Fruit fly (Drosophila melanogaster): Measurements from ENCODE around the gene vir-1.

DNA sequence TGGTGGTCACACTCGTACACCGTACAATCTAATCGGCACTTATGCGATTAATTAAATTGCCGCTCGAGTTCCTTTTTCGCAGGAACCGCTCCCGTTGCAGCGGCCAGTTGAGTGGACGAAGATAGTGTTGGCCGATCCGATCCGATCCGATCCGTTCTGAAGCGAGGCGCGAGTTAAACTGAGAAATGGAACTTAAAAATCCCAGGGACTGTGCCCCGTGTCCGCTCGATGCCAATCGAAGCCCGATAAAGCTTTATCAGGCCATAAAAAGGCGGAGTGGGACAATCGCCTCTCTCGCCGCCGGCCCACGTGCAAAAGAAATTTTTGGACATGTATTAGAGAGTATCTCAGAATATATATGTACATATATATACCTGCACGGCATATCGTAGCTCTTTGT lies 22.5 kb upstream of the vir-1 start, which contains the start of gene Oatp33Ea:
- TF ChIP-seq Rel (GFP tag; optimal IDR thresholded peaks at IDR 0.05): no peak
- peak; percentile 65 for TF ChIP-seq Rel (tag; optimal IDR thresholded peaks at IDR 0.05)
- no peak for TF ChIP-seq lola (GFP tag; optimal IDR thresholded peaks at IDR 0.05)
- TF ChIP-seq tai (GFP tag; optimal IDR thresholded peaks at IDR 0.05): no peak
- TF ChIP-seq fru (GFP tag; optimal IDR thresholded peaks at IDR 0.05): no peak
- TF ChIP-seq ey (GFP tag; optimal IDR thresholded peaks at IDR 0.05): no peak

Data from whole organism, wandering third instar larva.